Fruit fly (Drosophila melanogaster): ENCODE measurements around the gene RpS27.

Gene RpS27

DNA sequence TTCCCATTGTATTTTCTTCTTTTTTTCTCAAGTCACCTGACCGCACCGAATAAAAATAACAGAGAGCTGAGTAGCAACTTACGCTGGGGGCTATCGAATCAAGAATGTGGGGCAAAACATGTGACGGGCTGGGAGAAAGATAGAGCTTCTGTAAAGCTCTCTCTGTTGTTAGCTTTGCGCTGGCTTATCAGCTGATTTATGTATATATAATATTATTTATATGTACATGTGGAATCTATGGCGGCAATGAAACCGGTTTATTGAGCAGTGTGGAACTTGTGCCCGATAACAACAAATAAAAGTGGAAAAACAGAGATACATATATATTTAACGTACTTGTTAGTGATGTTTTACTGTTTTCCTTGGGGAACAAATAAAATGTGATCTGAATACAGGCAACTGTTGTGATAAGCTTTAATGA is 45.6 kb upstream of the RpS27 start, which contains the start of gene CG31098 (continued):
- no peak for TF ChIP-seq CG15479 (GFP tag; optimal IDR thresholded peaks at IDR 0.05)
- TF ChIP-seq psq (GFP tag; optimal IDR thresholded peaks at IDR 0.05) = no peak
- TF ChIP-seq ken (GFP tag; IDR thresholded peaks at IDR 0.05) = no peak
- peak in 1 of 2 experiments; percentile 39 for TF ChIP-seq Pdp1 (GFP tag; optimal IDR thresholded peaks at IDR 0.05)
- TF ChIP-seq Myb (GFP tag; optimal IDR thresholded peaks at IDR 0.05) = no peak
- peak; percentile 63 for TF ChIP-seq CG17568 (GFP tag; optimal IDR thresholded peaks at IDR 0.05)
- TF ChIP-seq da (GFP tag; optimal IDR thresholded peaks at IDR 0.05) = no peak
- TF ChIP-seq stwl (tag; optimal IDR thresholded peaks at IDR 0.05) = no peak
- TF ChIP-seq wdn (GFP tag; IDR thresholded peaks at IDR 0.05) = no peak
- TF ChIP-seq CG1602 (GFP tag; optimal IDR thresholded peaks at IDR 0.05) = no peak
- no peak for TF ChIP-seq en (GFP tag; optimal IDR thresholded peaks at IDR 0.05)
- no peak for TF ChIP-seq ac (GFP tag; optimal IDR thresholded peaks at IDR 0.05)
- no peak for TF ChIP-seq CG9797 (GFP tag; optimal IDR thresholded peaks at IDR 0.05)
- TF ChIP-seq Poxn (GFP tag; IDR thresholded peaks at IDR 0.05) = no peak
- TF ChIP-seq Ada2b (GFP tag; IDR thresholded peaks at IDR 0.05) = no peak
- TF ChIP-seq zf30C (GFP tag; optimal IDR thresholded peaks at IDR 0.05) = no peak
- TF ChIP-seq bigmax (GFP tag; optimal IDR thresholded peaks at IDR 0.05) = no peak
- no peak for TF ChIP-seq kni (GFP tag; optimal IDR thresholded peaks at IDR 0.05)
- TF ChIP-seq crol (GFP tag; IDR thresholded peaks at IDR 0.05) = no peak
- TF ChIP-seq CG30020 (tag; optimal IDR thresholded peaks at IDR 0.05) = no peak
- TF ChIP-seq Xbp1 (GFP tag; optimal IDR thresholded peaks at IDR 0.05) = no peak
- TF ChIP-seq H15 (GFP tag; IDR thresholded peaks at IDR 0.05) = no peak
- TF ChIP-seq CG1603 (tag; optimal IDR thresholded peaks at IDR 0.05) = no peak
- TF ChIP-seq cas (GFP tag; IDR thresholded peaks at IDR 0.05) = no peak
- TF ChIP-seq cato (GFP tag; optimal IDR thresholded peaks at IDR 0.05; ENCODE audit: borderline replicate concordance) = no peak
- TF ChIP-seq maf-S (GFP tag; optimal IDR thresholded peaks at IDR 0.05) = no peak
- TF ChIP-seq CG11456 (GFP tag; IDR thresholded peaks at IDR 0.05) = no peak
- TF ChIP-seq gfzf (GFP tag; optimal IDR thresholded peaks at IDR 0.05) = no peak
- TF ChIP-seq CG8281 (tag; optimal IDR thresholded peaks at IDR 0.05) = no peak
- no peak for TF ChIP-seq CG10209 (GFP tag; optimal IDR thresholded peaks at IDR 0.05)
- peak; percentile 39 for TF ChIP-seq ATbp (GFP tag; optimal IDR thresholded peaks at IDR 0.05)
- no peak for TF ChIP-seq ftz-f1 (GFP tag; optimal IDR thresholded peaks at IDR 0.05)
- TF ChIP-seq CG3281 (GFP tag; optimal IDR thresholded peaks at IDR 0.05) = peak; percentile 53
- no peak for TF ChIP-seq inv (GFP tag; IDR thresholded peaks at IDR 0.05; ENCODE audit: partially characterized antibody)
- TF ChIP-seq Ets97D (GFP tag; optimal IDR thresholded peaks at IDR 0.05) = no peak
- TF ChIP-seq croc (GFP tag; conservative IDR thresholded peaks at IDR 0.05) = no peak
- peak; percentile 26 for TF ChIP-seq CG10431 (GFP tag; optimal IDR thresholded peaks at IDR 0.05)
- TF ChIP-seq CG13624 (GFP tag; optimal IDR thresholded peaks at IDR 0.05) = no peak
- peak; percentile 40 for TF ChIP-seq wek (GFP tag; optimal IDR thresholded peaks at IDR 0.05)
- no peak for TF ChIP-seq Mrtf (GFP tag; IDR thresholded peaks at IDR 0.05)
- no peak; the same call in 1 of the 2 replicates for TF ChIP-seq CG3847 (GFP tag; IDR thresholded peaks at IDR 0.05)
- peak; percentile 72 for TF ChIP-seq CG3995 (GFP tag; optimal IDR thresholded peaks at IDR 0.05)
- TF ChIP-seq HLHmδ (GFP tag; optimal IDR thresholded peaks at IDR 0.05) = no peak
- no peak for TF ChIP-seq gt (GFP tag; IDR thresholded peaks at IDR 0.05)
- no peak for TF ChIP-seq HLH4C (GFP tag; IDR thresholded peaks at IDR 0.05; ENCODE audit: partially characterized antibody)
- no peak for TF ChIP-seq Aef1 (GFP tag; IDR thresholded peaks at IDR 0.05)
- no peak for TF ChIP-seq rib (GFP tag; IDR thresholded peaks at IDR 0.05)
- TF ChIP-seq CG1647 (GFP tag; optimal IDR thresholded peaks at IDR 0.05) = no peak
- no peak for TF ChIP-seq CG15073 (GFP tag; optimal IDR thresholded peaks at IDR 0.05)
- no peak for TF ChIP-seq CG2712 (tag; optimal IDR thresholded peaks at IDR 0.05)
- TF ChIP-seq CG7556 (GFP tag; optimal IDR thresholded peaks at IDR 0.05) = no peak
- no peak for TF ChIP-seq emc (GFP tag; optimal IDR thresholded peaks at IDR 0.05)

All from whole organism, embryonic.